Worm (Caenorhabditis elegans): ENCODE data around the gene C03B1.13.

C03B1.13 gene

ce11 chrX:6289038-6289437 is 48.8 kb downstream of the C03B1.13 start:
- no peak for TF ChIP-seq rnt-1 (tag; optimal IDR thresholded peaks at IDR 0.05)
- TF ChIP-seq tbx-2 (tag; optimal IDR thresholded peaks at IDR 0.05) = no peak
- TF ChIP-seq Y116A8C.19 (tag; optimal IDR thresholded peaks at IDR 0.05; ENCODE audit: borderline replicate concordance) = no peak
- TF ChIP-seq unc-30 (tag; optimal IDR thresholded peaks at IDR 0.05) = no peak
- no peak for TF ChIP-seq fkh-8 (tag; optimal IDR thresholded peaks at IDR 0.05)
- no peak for TF ChIP-seq snpc-4 (tag; optimal IDR thresholded peaks at IDR 0.05)
- no peak for TF ChIP-seq fkh-10 (GFP tag; optimal IDR thresholded peaks at IDR 0.05)
- TF ChIP-seq lsy-2 (tag; optimal IDR thresholded peaks at IDR 0.05) = no peak
- no peak for TF ChIP-seq ceh-8 (GFP tag; optimal IDR thresholded peaks at IDR 0.05)
- TF ChIP-seq lin-39 (tag; optimal IDR thresholded peaks at IDR 0.05) = no peak
- no peak for TF ChIP-seq elt-2 (tag; optimal IDR thresholded peaks at IDR 0.05)
- no peak for TF ChIP-seq skn-1 (tag; optimal IDR thresholded peaks at IDR 0.05)

DNA sequence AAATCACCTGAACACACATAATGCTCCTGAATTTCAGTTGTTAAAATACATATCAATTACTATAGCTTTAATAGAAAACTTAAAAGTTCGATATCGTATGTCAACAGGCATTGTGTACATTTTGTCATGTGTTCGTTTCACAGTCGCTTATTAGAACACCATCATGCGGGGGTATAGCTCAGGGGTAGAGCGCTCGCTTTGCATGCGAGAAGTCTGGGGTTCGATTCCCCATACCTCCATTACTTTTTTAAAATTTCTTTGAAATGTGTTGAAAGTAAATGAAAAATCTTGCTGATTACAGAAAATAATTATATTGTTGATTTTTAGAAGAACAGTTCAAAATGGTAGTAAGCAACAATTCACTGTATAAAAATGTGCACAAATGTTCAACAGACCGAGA is 51.7 kb downstream of the C03B1.13 start:
- no peak for TF ChIP-seq egl-13 (tag; optimal IDR thresholded peaks at IDR 0.05)
- no peak for TF ChIP-seq pqm-1 (tag; optimal IDR thresholded peaks at IDR 0.05)
- no peak for TF ChIP-seq elt-3 (tag; optimal IDR thresholded peaks at IDR 0.05)
- no peak for TF ChIP-seq ztf-11 (tag; optimal IDR thresholded peaks at IDR 0.05)

Data from whole organism, L1 larva.